Fruit fly (Drosophila melanogaster) whole organism, embryonic: Measurements from ENCODE around the gene rost.
A peak's percentile ranks its signal among the peaks of the same experiment; 100 is the strongest.

Experiments
- Awh ChIP-seq: fragments of 200-800 bp; sonication (Bioruptor generic); IDR thresholded peaks from 2 replicates; pipeline ENCODE4, ENCODE4 v1.3.6; 2022; ENCODE audit warnings: missing biosample characterization, missing genetic modification characterization
- CG10147 ChIP-seq: fragments of 200-800 bp; sonication (Bioruptor generic); optimal IDR thresholded peaks from 2 replicates; lab custom pipeline; 2019; ENCODE audit warnings: missing biosample characterization, mild to moderate bottlenecking, missing genetic modification characterization, moderate library complexity
- CG10543 ChIP-seq: fragments of 200-800 bp; sonication (Bioruptor generic); optimal IDR thresholded peaks from 3 replicates; lab custom pipeline; 2017; ENCODE audit warnings: missing biosample characterization, mild to moderate bottlenecking, missing genetic modification characterization, moderate library complexity
- CG11093 ChIP-seq: fragments of 200-800 bp; sonication (Bioruptor generic); IDR thresholded peaks from 3 replicates; pipeline ENCODE4 v1.3.6; 2022; ENCODE audit warnings: missing biosample characterization, missing genetic modification characterization
- CG11504 ChIP-seq: fragments of 200-800 bp; sonication (Bioruptor generic); optimal IDR thresholded peaks from 3 replicates; lab custom pipeline; 2019; ENCODE audit warnings: missing biosample characterization, mild to moderate bottlenecking, missing genetic modification characterization, moderate library complexity
- CG12155 ChIP-seq: fragments of 200-800 bp; sonication (Bioruptor generic); optimal IDR thresholded peaks from 3 replicates; lab custom pipeline; 2016; ENCODE audit warnings: missing biosample characterization, missing genetic modification characterization
- CG12299 ChIP-seq: fragments of 200-800 bp; sonication (Bioruptor generic); optimal IDR thresholded peaks from 2 replicates; lab custom pipeline; 2018; ENCODE audit warnings: missing biosample characterization, mild to moderate bottlenecking, missing genetic modification characterization
- CG1233 ChIP-seq: fragments of 200-800 bp; sonication (Bioruptor generic); optimal IDR thresholded peaks from 4 replicates; lab custom pipeline; 2018; ENCODE audit warnings: missing biosample characterization, mild to moderate bottlenecking, missing genetic modification characterization
- CG14050 ChIP-seq: fragments of 200-800 bp; sonication (Bioruptor generic); IDR thresholded peaks from 3 replicates; pipeline ENCODE4 v1.3.6; 2022; ENCODE audit warnings: missing biosample characterization, missing genetic modification characterization
- CG15514 ChIP-seq: fragments of 200-800 bp; sonication (Bioruptor generic); optimal IDR thresholded peaks from 3 replicates; lab custom pipeline; 2017; ENCODE audit warnings: missing biosample characterization, missing genetic modification characterization, mild to moderate bottlenecking, moderate library complexity, missing genetic modification reagents
- CG18262 ChIP-seq: fragments of 200-800 bp; optimal IDR thresholded peaks from 3 replicates; lab custom pipeline; 2019; ENCODE audit warnings: missing biosample characterization, mild to moderate bottlenecking, missing genetic modification characterization, moderate library complexity
- CG1832 ChIP-seq: fragments of 200-800 bp; sonication (Bioruptor generic); optimal IDR thresholded peaks from 2 replicates; lab custom pipeline; 2017; ENCODE audit warnings: missing biosample characterization, mild to moderate bottlenecking, missing genetic modification characterization, inconsistent platforms
- CG2120 ChIP-seq: fragments of 200-800 bp; sonication (Bioruptor generic); optimal IDR thresholded peaks from 3 replicates; lab custom pipeline; 2016; ENCODE audit warnings: missing biosample characterization, missing genetic modification characterization
- CG30020 ChIP-seq: fragments of 200-800 bp; optimal IDR thresholded peaks from 2 replicates; lab custom pipeline; 2019; ENCODE audit warnings: missing biosample characterization, mild to moderate bottlenecking, missing genetic modification characterization, moderate library complexity
- CG3065 ChIP-seq: fragments of 200-800 bp; sonication (Bioruptor generic); optimal IDR thresholded peaks from 2 replicates; lab custom pipeline; 2016; ENCODE audit warnings: missing biosample characterization, missing genetic modification characterization
- CG31388 ChIP-seq: fragments of 200-800 bp; sonication (Bioruptor generic); optimal IDR thresholded peaks from 2 replicates; lab custom pipeline; 2016; ENCODE audit warnings: missing biosample characterization, missing genetic modification characterization
- CG3163 ChIP-seq: fragments of 200-800 bp; sonication (Bioruptor generic); optimal IDR thresholded peaks from 3 replicates; lab custom pipeline; 2016; ENCODE audit warnings: missing biosample characterization, missing genetic modification characterization
- CG4404 ChIP-seq: fragments of 200-800 bp; sonication (Bioruptor generic); IDR thresholded peaks from 2 replicates; pipeline ENCODE4 v1.3.6; 2022; ENCODE audit warnings: missing biosample characterization, missing genetic modification characterization
- CG4424 ChIP-seq: fragments of 200-800 bp; sonication (Bioruptor generic); optimal IDR thresholded peaks from 3 replicates; lab custom pipeline; 2016; ENCODE audit warnings: missing biosample characterization, missing genetic modification characterization
- CG4617 ChIP-seq: fragments of 200-800 bp; sonication (Bioruptor generic); optimal IDR thresholded peaks from 3 replicates; lab custom pipeline; 2016; ENCODE audit warnings: missing biosample characterization, missing genetic modification characterization, borderline replicate concordance
- CG4820 ChIP-seq: fragments of 200-800 bp; sonication (Bioruptor generic); optimal IDR thresholded peaks from 3 replicates; lab custom pipeline; 2016; ENCODE audit warnings: missing biosample characterization, missing genetic modification characterization
- CG5245 ChIP-seq: fragments of 200-800 bp; sonication (Bioruptor generic); optimal IDR thresholded peaks from 3 replicates; lab custom pipeline; 2016; ENCODE audit warnings: missing biosample characterization, missing genetic modification characterization
- CG7357 ChIP-seq: fragments of 200-800 bp; sonication (Bioruptor generic); IDR thresholded peaks from 3 replicates; pipeline ENCODE4 v1.3.6; 2022; ENCODE audit warnings: missing biosample characterization, missing genetic modification characterization
- Dad ChIP-seq: fragments of 200-800 bp; sonication (Bioruptor generic); optimal IDR thresholded peaks from 3 replicates; lab custom pipeline; 2016; ENCODE audit warnings: missing biosample characterization, missing genetic modification characterization
- Dip2 ChIP-seq: fragments of 200-800 bp; sonication (Bioruptor generic); IDR thresholded peaks from 2 replicates; pipeline ENCODE4 v1.3.6; 2022; ENCODE audit warnings: missing biosample characterization, missing genetic modification characterization
- Hmr ChIP-seq: fragments of 200-800 bp; sonication (Bioruptor generic); optimal IDR thresholded peaks from 3 replicates; lab custom pipeline; 2017; ENCODE audit warnings: mild to moderate bottlenecking, missing biosample characterization, missing genetic modification reagents, missing genetic modification characterization
- Hr3 ChIP-seq: fragments of 200-800 bp; sonication (Bioruptor generic); optimal IDR thresholded peaks from 3 replicates; lab custom pipeline; 2016; ENCODE audit warnings: missing biosample characterization, missing genetic modification characterization
- Kr ChIP-seq: fragments of 200-800 bp; sonication (Bioruptor generic); optimal IDR thresholded peaks from 2 replicates; lab custom pipeline; 2017; ENCODE audit warnings: missing biosample characterization, mild to moderate bottlenecking, missing genetic modification characterization
- TFAM ChIP-seq: fragments of 200-800 bp; sonication (Bioruptor generic); optimal IDR thresholded peaks from 2 replicates; lab custom pipeline; 2017; ENCODE audit warnings: missing biosample characterization, missing genetic modification characterization, inconsistent platforms
- Tbp ChIP-seq: fragments of >200 bp; optimal IDR thresholded peaks from 2 replicates; lab custom pipeline; 2018; ENCODE audit warnings: missing biosample characterization, missing genetic modification characterization
- YL-1 ChIP-seq: fragments of 200-800 bp; sonication (Bioruptor generic); optimal IDR thresholded peaks from 3 replicates; lab custom pipeline; 2017; ENCODE audit warnings: missing biosample characterization, mild to moderate bottlenecking, missing genetic modification characterization
- bowl ChIP-seq: fragments of 200-800 bp; sonication (Bioruptor generic); IDR thresholded peaks from 2 replicates; pipeline ENCODE4 v1.3.6; 2022; ENCODE audit warnings: missing biosample characterization, missing genetic modification characterization
- cas ChIP-seq: fragments of 200-800 bp; sonication (Bioruptor generic); IDR thresholded peaks from 2 replicates; pipeline ENCODE4 v1.3.6; 2022; ENCODE audit warnings: missing biosample characterization, missing genetic modification characterization
- chm ChIP-seq: fragments of 200-800 bp; sonication (Bioruptor generic); IDR thresholded peaks from 2 replicates; pipeline ENCODE4 v1.3.6; 2022; ENCODE audit warnings: missing biosample characterization, missing genetic modification characterization
- dpn ChIP-seq, 2 experiments: fragments of 200-800 bp; sonication (Bioruptor generic); optimal IDR thresholded peaks; 3 replicates each; lab custom pipeline; 2016; ENCODE audit warnings: missing biosample characterization in 2 of 2, missing genetic modification characterization in 2 of 2
- gro ChIP-seq: fragments of 200-800 bp; sonication (Bioruptor generic); optimal IDR thresholded peaks from 2 replicates; lab custom pipeline; 2016; ENCODE audit warnings: missing biosample characterization, missing genetic modification characterization
- gsb-n ChIP-seq: fragments of 200-800 bp; sonication (Bioruptor generic); optimal IDR thresholded peaks from 3 replicates; lab custom pipeline; 2018; ENCODE audit warnings: missing biosample characterization, mild to moderate bottlenecking, missing genetic modification characterization
- hbn ChIP-seq: fragments of 200-800 bp; sonication (Bioruptor generic); IDR thresholded peaks from 2 replicates; pipeline ENCODE4 v1.3.6; 2022; ENCODE audit warnings: missing biosample characterization, missing genetic modification characterization; ENCODE audit not compliant: partially characterized antibody
- inv ChIP-seq: fragments of 200-800 bp; sonication (Bioruptor generic); IDR thresholded peaks from 2 replicates; pipeline ENCODE4 v1.3.6; 2022; ENCODE audit warnings: missing biosample characterization, missing genetic modification characterization; ENCODE audit not compliant: partially characterized antibody
- kni ChIP-seq: fragments of 200-800 bp; sonication (Bioruptor generic); optimal IDR thresholded peaks from 3 replicates; lab custom pipeline; 2017; ENCODE audit warnings: mild to moderate bottlenecking, missing biosample characterization, missing genetic modification reagents, missing genetic modification characterization
- luna ChIP-seq: fragments of 200-800 bp; sonication (Bioruptor generic); optimal IDR thresholded peaks from 2 replicates; lab custom pipeline; 2016; ENCODE audit warnings: missing biosample characterization, missing genetic modification characterization
- nerfin-2 ChIP-seq: fragments of 200-800 bp; sonication (Bioruptor generic); IDR thresholded peaks from 2 replicates; pipeline ENCODE4 v1.3.6; 2022; ENCODE audit warnings: missing biosample characterization, missing genetic modification characterization; ENCODE audit not compliant: partially characterized antibody
- pfk ChIP-seq: fragments of 200-800 bp; sonication (Bioruptor generic); optimal IDR thresholded peaks from 2 replicates; lab custom pipeline; 2018; ENCODE audit warnings: missing biosample characterization, mild to moderate bottlenecking, missing genetic modification characterization, moderate library complexity
- pnt ChIP-seq: fragments of 200-800 bp; sonication (Bioruptor generic); optimal IDR thresholded peaks from 3 replicates; lab custom pipeline; 2016; ENCODE audit warnings: missing biosample characterization, missing genetic modification characterization
- ro ChIP-seq: fragments of 200-800 bp; sonication (Bioruptor generic); IDR thresholded peaks from 2 replicates; pipeline ENCODE4 v1.3.6; 2022; ENCODE audit warnings: missing biosample characterization, missing genetic modification characterization
- sd ChIP-seq: fragments of 200-800 bp; sonication (Bioruptor generic); optimal IDR thresholded peaks from 3 replicates; lab custom pipeline; 2018; ENCODE audit warnings: missing biosample characterization, mild to moderate bottlenecking, missing genetic modification characterization, moderate library complexity
- sens ChIP-seq: fragments of 200-800 bp; sonication (Bioruptor generic); peaks from one replicate; lab custom pipeline; 2016; ENCODE audit warnings: missing biosample characterization, missing genetic modification characterization
- tap ChIP-seq: fragments of 200-800 bp; optimal IDR thresholded peaks from 3 replicates; lab custom pipeline; 2019; ENCODE audit warnings: missing biosample characterization, mild to moderate bottlenecking, missing genetic modification characterization, moderate library complexity
- toy ChIP-seq: fragments of 200-800 bp; sonication (Bioruptor generic); IDR thresholded peaks from 2 replicates; pipeline ENCODE4 v1.3.6; 2022; ENCODE audit warnings: missing biosample characterization, missing genetic modification characterization
- zen ChIP-seq: fragments of 200-800 bp; sonication (Bioruptor generic); optimal IDR thresholded peaks from 3 replicates; lab custom pipeline; 2018; ENCODE audit warnings: missing biosample characterization, mild to moderate bottlenecking, missing genetic modification characterization, moderate library complexity

rost gene

DNA sequence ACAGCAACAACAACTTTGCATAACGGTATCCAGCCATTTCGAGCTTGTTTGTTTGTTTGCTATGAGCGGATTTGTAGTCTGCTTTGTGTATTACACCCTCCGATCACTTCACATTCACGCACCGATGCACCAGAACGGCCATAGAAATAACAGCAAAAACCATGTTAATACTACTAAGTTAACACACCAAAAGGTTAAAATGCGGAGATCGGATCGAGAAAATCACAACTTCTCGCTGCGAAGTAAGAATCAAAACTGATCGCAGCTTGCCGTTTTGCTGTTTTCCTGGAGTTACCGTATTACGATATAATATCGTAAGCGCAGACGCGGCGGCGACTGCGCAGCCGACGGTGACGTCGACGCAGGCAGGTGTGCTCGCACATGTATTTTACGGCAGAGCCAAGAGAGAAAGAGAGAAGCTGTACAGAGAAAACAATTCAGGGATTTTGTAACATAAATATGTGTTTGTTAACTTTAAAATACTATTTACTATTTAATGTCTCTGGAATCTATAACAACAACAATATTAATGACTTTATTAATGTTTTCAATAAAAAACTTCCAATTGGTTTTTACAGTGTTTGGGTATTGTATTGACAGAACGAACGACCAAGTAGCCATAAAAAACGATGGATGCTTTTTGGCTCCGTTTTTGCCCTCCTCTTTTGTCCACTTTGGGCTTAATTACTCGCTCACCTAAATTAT is 4.6 kb downstream of the rost start, which contains the start of gene CG13101 (continued):
- TF ChIP-seq CG4424 (GFP tag; lab: Kevin White, UChicago), result peak; percentile 93
- peak; percentile 81 for TF ChIP-seq gro (GFP tag; lab: Kevin White, UChicago)
- peak; percentile 4 for TF ChIP-seq luna (GFP tag; lab: Kevin White, UChicago)
- peak; percentile 83 for TF ChIP-seq toy (GFP tag; lab: Robert Waterston, UW)
- TF ChIP-seq tap (tag; lab: Kevin White, UChicago), result peak; percentile 91
- TF ChIP-seq Tbp (GFP tag; lab: Kevin White, UChicago), result no peak
- peak; percentile 86 to 91 for TF ChIP-seq dpn (GFP tag; optimal IDR thresholded peaks at IDR 0.05; lab: Kevin White, UChicago)
- TF ChIP-seq pnt (GFP tag; lab: Kevin White, UChicago), result peak; percentile 58
- TF ChIP-seq CG14050 (GFP tag; lab: Robert Waterston, UW), result peak; percentile 89
- TF ChIP-seq CG3065, result peak; percentile 72
- peak; percentile 69 for TF ChIP-seq CG3163 (GFP tag; lab: Kevin White, UChicago)
- peak; percentile 83; the same call in 2 of the 3 replicates for TF ChIP-seq CG7357 (GFP tag; lab: Robert Waterston, UW)
- no peak for TF ChIP-seq CG1832
- TF ChIP-seq hbn (GFP tag; lab: Robert Waterston, UW), result no peak
- peak; percentile 88 for TF ChIP-seq CG15514 (GFP tag; lab: Kevin White, UChicago)
- TF ChIP-seq Kr (GFP tag; lab: Kevin White, UChicago), result no peak
- peak; percentile 94 for TF ChIP-seq CG18262 (tag; lab: Kevin White, UChicago)
- peak; percentile 85 for TF ChIP-seq CG5245 (GFP tag; lab: Kevin White, UChicago)
- TF ChIP-seq TFAM (GFP tag; lab: Kevin White, UChicago), result peak; percentile 68
- TF ChIP-seq Dip2 (GFP tag; lab: Robert Waterston, UW), result no peak
- peak; percentile 95 for TF ChIP-seq Awh
- peak; percentile 80 for TF ChIP-seq cas (GFP tag; lab: Robert Waterston, UW)
- peak; percentile 92 for TF ChIP-seq CG10147
- peak; percentile 95 for TF ChIP-seq gsb-n (tag; lab: Kevin White, UChicago)
- peak; percentile 86 for TF ChIP-seq bowl (GFP tag; lab: Robert Waterston, UW)
- peak; percentile 84 for TF ChIP-seq sd (tag; lab: Kevin White, UChicago)
- TF ChIP-seq CG4820 (GFP tag; lab: Kevin White, UChicago), result peak; percentile 87
- peak; percentile 91 for TF ChIP-seq CG11504
- TF ChIP-seq chm (GFP tag; lab: Robert Waterston, UW), result peak; percentile 93; the same call in 1 of the 2 replicates
- TF ChIP-seq CG31388, result peak; percentile 71
- peak; percentile 71 for TF ChIP-seq Dad (GFP tag; lab: Kevin White, UChicago)
- peak; percentile 61 for TF ChIP-seq CG4617 (GFP tag; lab: Kevin White, UChicago)
- TF ChIP-seq CG1233 (GFP tag; lab: Kevin White, UChicago), result peak; percentile 87
- TF ChIP-seq ro (GFP tag; lab: Robert Waterston, UW), result peak; percentile 87
- TF ChIP-seq kni (GFP tag; lab: Kevin White, UChicago), result no peak
- peak; percentile 93 for TF ChIP-seq CG2120 (GFP tag; lab: Kevin White, UChicago)
- TF ChIP-seq CG12299 (tag; lab: Kevin White, UChicago), result peak; percentile 88
- TF ChIP-seq CG30020 (tag; lab: Kevin White, UChicago), result peak; percentile 61
- peak; percentile 61 for TF ChIP-seq YL-1
- peak; percentile 98 for TF ChIP-seq sens (GFP tag; lab: Kevin White, UChicago)
- no peak for TF ChIP-seq inv (GFP tag; lab: Robert Waterston, UW)
- TF ChIP-seq zen (tag; lab: Kevin White, UChicago), result peak; percentile 89
- peak; percentile 93 for TF ChIP-seq Hmr (GFP tag; lab: Kevin White, UChicago)
- TF ChIP-seq CG12155 (GFP tag; lab: Kevin White, UChicago), result peak; percentile 88
- no peak for TF ChIP-seq nerfin-2
- no peak for TF ChIP-seq pfk (GFP tag; lab: Kevin White, UChicago)
- peak; percentile 39 for TF ChIP-seq CG10543 (GFP tag; lab: Kevin White, UChicago)
- peak; percentile 84 for TF ChIP-seq CG11093
- TF ChIP-seq CG4404 (GFP tag; lab: Robert Waterston, UW), result peak; percentile 84
- TF ChIP-seq Hr3 (GFP tag; lab: Kevin White, UChicago), result peak; percentile 90
